Worm (Caenorhabditis elegans) whole organism, midembryonic: ENCODE data around the gene skpo-2.

Experiments used
- T22C8.4 ChIP-seq: fragments of 200-800 bp; sonication (Bioruptor generic); IDR thresholded peaks from 2 replicates; pipeline ENCODE4 v1.3.6; 2022; ENCODE audit warnings: missing genetic modification characterization, missing compliant biosample characterization
- flt-1 ChIP-seq: fragments of 200-800 bp; sonication (Bioruptor generic); IDR thresholded peaks from 2 replicates; pipeline ENCODE4 v1.3.6; 2022; ENCODE audit warnings: missing genetic modification characterization, missing compliant biosample characterization
- klf-2 ChIP-seq: fragments of 200-800 bp; sonication (Bioruptor generic); conservative IDR thresholded peaks from 2 replicates; pipeline ENCODE4 v1.3.6; 2022; ENCODE audit warnings: missing genetic modification reagents, missing genetic modification characterization, missing compliant biosample characterization
- ref-1 ChIP-seq: fragments of 200-800 bp; sonication (Bioruptor generic); conservative IDR thresholded peaks from 2 replicates; pipeline ENCODE4 v1.3.6; 2022; ENCODE audit warnings: missing genetic modification reagents, missing genetic modification characterization, missing compliant biosample characterization
- ztf-23 ChIP-seq: fragments of 200-800 bp; sonication (Bioruptor generic); IDR thresholded peaks from 2 replicates; pipeline ENCODE4 v1.3.6; 2022; ENCODE audit warnings: missing genetic modification reagents, missing genetic modification characterization, missing compliant biosample characterization
- ztf-29 ChIP-seq: fragments of 200-800 bp; sonication (Bioruptor generic); IDR thresholded peaks from 2 replicates; pipeline ENCODE4 v1.3.6; 2022; ENCODE audit warnings: missing genetic modification reagents, missing genetic modification characterization, missing compliant biosample characterization

DNA sequence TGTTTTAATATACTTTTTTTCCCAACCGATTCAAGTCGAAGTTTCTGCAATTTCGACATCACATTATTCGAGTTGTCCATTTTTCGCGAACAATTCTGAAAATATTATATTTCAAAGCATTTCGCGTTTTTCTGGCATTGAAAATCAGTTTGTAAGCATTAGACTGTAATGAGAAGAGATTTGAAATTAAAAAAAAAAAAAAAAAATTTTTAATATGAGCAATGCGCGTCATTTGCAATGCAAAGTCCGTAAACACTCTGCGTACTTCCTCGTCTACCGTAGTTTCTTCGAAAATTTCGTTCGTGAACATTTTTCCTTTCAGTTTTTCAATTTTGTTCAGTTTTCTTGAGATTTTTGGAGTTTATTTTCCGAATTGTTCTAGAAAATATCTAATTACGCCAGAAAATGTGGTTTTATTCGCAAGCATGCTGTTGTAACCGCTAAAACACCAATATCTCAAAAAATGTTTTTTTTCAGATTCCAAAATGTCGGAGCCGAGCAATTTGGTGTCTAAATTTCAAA lies 9.0 kb upstream of the skpo-2 start, which contains the start of the genes C16C8.5 and C16C8.16:
- TF ChIP-seq ref-1 (GFP tag; lab: Robert Waterston, UW) (no peak), T22C8.4 (no peak), flt-1 (GFP tag; lab: Robert Waterston, UW) (no peak), ztf-29 (no peak), ztf-23 (GFP tag; lab: Robert Waterston, UW) (no peak), klf-2 (no peak)
